Fruit fly (Drosophila melanogaster): ENCODE measurements around the gene CG11333.

The CG11333 gene

dm6 chr3R:31477167-31477566 lies 14.1 kb downstream of the CG11333 start:
- TF ChIP-seq sens (GFP tag) (peak; percentile 29), CG4854 (GFP tag; optimal IDR thresholded peaks at IDR 0.05) (no peak), CG4328 (GFP tag; optimal IDR thresholded peaks at IDR 0.05) (no peak), salm (tag; optimal IDR thresholded peaks at IDR 0.05) (no peak), Blimp-1 (GFP tag; optimal IDR thresholded peaks at IDR 0.05) (peak; percentile 96), fd64A (GFP tag; optimal IDR thresholded peaks at IDR 0.05) (no peak), CG17612 (GFP tag; IDR thresholded peaks at IDR 0.05) (no peak), Ets65A (GFP tag) (no peak), Awh (GFP tag; IDR thresholded peaks at IDR 0.05) (no peak), amos (GFP tag; IDR thresholded peaks at IDR 0.05; ENCODE audit: partially characterized antibody) (no peak), NC2β (GFP tag; optimal IDR thresholded peaks at IDR 0.05) (no peak), bbx (GFP tag; IDR thresholded peaks at IDR 0.05; ENCODE audit: partially characterized antibody) (no peak), Dip2 (GFP tag; IDR thresholded peaks at IDR 0.05) (no peak), zen2 (GFP tag; IDR thresholded peaks at IDR 0.05; ENCODE audit: partially characterized antibody) (no peak)

- TF ChIP-seq az2 (GFP tag; optimal IDR thresholded peaks at IDR 0.05) (peak; percentile 28), Hsf (GFP tag; optimal IDR thresholded peaks at IDR 0.05) (peak; percentile 2), bsh (GFP tag; optimal IDR thresholded peaks at IDR 0.05) (peak in 1 of 2 experiments; percentile 57), vvl (GFP tag; IDR thresholded peaks at IDR 0.05) (peak; percentile 47; the same call in 1 of the 2 replicates), sens (GFP tag) (peak; percentile 90), nerfin-1 (tag; optimal IDR thresholded peaks at IDR 0.05) (no peak), CG3065 (GFP tag; optimal IDR thresholded peaks at IDR 0.05) (no peak), lola (GFP tag; optimal IDR thresholded peaks at IDR 0.05) (peak in 1 of 3 experiments; percentile 3), CG10366 (GFP tag; IDR thresholded peaks at IDR 0.05) (peak; percentile 19; the same call in 1 of the 2 replicates), ttk (GFP tag; IDR thresholded peaks at IDR 0.05) (0 out of 2 replicates have a peak, but pooled peaks have one; percentile 25), chif (GFP tag; optimal IDR thresholded peaks at IDR 0.05) (peak in 1 of 2 experiments; percentile 30), Drgx (GFP tag; IDR thresholded peaks at IDR 0.05) (peak; percentile 70), Xbp1 (GFP tag; optimal IDR thresholded peaks at IDR 0.05) (peak; percentile 36), dysf (GFP tag; IDR thresholded peaks at IDR 0.05) (peak; percentile 40; the same call in 2 of the 3 replicates), CG1603 (tag; optimal IDR thresholded peaks at IDR 0.05) (peak; percentile 57), dan (GFP tag; IDR thresholded peaks at IDR 0.05) (no peak), HLH3B (GFP tag; IDR thresholded peaks at IDR 0.05) (0 out of 2 replicates have a peak, but pooled peaks have one; percentile 46), sc (optimal IDR thresholded peaks at IDR 0.05) (no peak), sc (GFP tag; optimal IDR thresholded peaks at IDR 0.05) (peak; percentile 20), Chrac-16 (GFP tag; optimal IDR thresholded peaks at IDR 0.05) (peak; percentile 15), esg (GFP tag; conservative IDR thresholded peaks at IDR 0.05) (peak; percentile 16; the same call in 1 of the 2 replicates), br (optimal IDR thresholded peaks at IDR 0.05) (no peak), ewg (GFP tag; optimal IDR thresholded peaks at IDR 0.05) (peak; percentile 26), CG10959 (GFP tag; IDR thresholded peaks at IDR 0.05) (no peak), CG16863 (GFP tag; optimal IDR thresholded peaks at IDR 0.05) (peak; percentile 24), nmo (GFP tag; optimal IDR thresholded peaks at IDR 0.05) (peak; percentile 30), dmrt99B (tag; optimal IDR thresholded peaks at IDR 0.05) (peak; percentile 15), ci (GFP tag; IDR thresholded peaks at IDR 0.05) (peak; percentile 54; the same call in 1 of the 3 replicates), sisA (GFP tag; IDR thresholded peaks at IDR 0.05) (peak; percentile 41), Oli (tag; optimal IDR thresholded peaks at IDR 0.05) (peak; percentile 21), CG32767 (GFP tag; IDR thresholded peaks at IDR 0.05) (0 out of 2 replicates have a peak, but pooled peaks have one; percentile 11), Ptx1 (GFP tag; IDR thresholded peaks at IDR 0.05) (0 out of 2 replicates have a peak, but pooled peaks have one; percentile 12), chm (GFP tag; IDR thresholded peaks at IDR 0.05) (peak; percentile 11; the same call in 1 of the 2 replicates), zfh1 (GFP tag; IDR thresholded peaks at IDR 0.05) (0 out of 3 replicates have a peak, but pooled peaks have one; percentile 57), CG14667 (GFP tag; IDR thresholded peaks at IDR 0.05) (0 out of 2 replicates have a peak, but pooled peaks have one; percentile 21), CG8388 (GFP tag; optimal IDR thresholded peaks at IDR 0.05) (peak; percentile 5), h (optimal IDR thresholded peaks at IDR 0.05) (no peak), CG9215 (GFP tag; IDR thresholded peaks at IDR 0.05) (no peak)
Observed at dm6 chr3R:31482117-31482516, 19.0 kb downstream of the CG11333 start.
